Worm (Caenorhabditis elegans) whole organism, L4 larva: Measurements from ENCODE around the gene irld-34.

ENCODE experiments used
- F49E8.2 ChIP-seq: sonication (generic microtip); optimal IDR thresholded peaks from 2 replicates; lab custom pipeline; 2016; ENCODE audit warnings: missing compliant biosample characterization, mild to moderate bottlenecking, missing genetic modification characterization, borderline replicate concordance
- Y75B8A.6 ChIP-seq: fragments of 200-800 bp; sonication (Bioruptor generic); IDR thresholded peaks from 2 replicates; pipeline ENCODE4 v1.3.6; 2022; ENCODE audit warnings: missing genetic modification reagents, missing genetic modification characterization, missing compliant biosample characterization
- aly-2 ChIP-seq: sonication (generic microtip); optimal IDR thresholded peaks from 2 replicates; lab custom pipeline; 2018; ENCODE audit warnings: missing biosample characterization, missing genetic modification characterization
- ama-1 ChIP-seq: fragments of 150-350 bp; optimal IDR thresholded peaks from 2 replicates; lab custom pipeline; 2014; ENCODE audit warnings: inconsistent platforms, mixed read lengths
- ces-1 ChIP-seq: fragments of 150-350 bp; sonication (generic microtip); optimal IDR thresholded peaks from 4 replicates; lab custom pipeline; 2014; ENCODE audit warnings: missing biosample characterization, missing genetic modification reagents, missing genetic modification characterization
- dmd-8 ChIP-seq: fragments of 200-800 bp; sonication (Bioruptor generic); IDR thresholded peaks from 2 replicates; pipeline ENCODE4 v1.3.6; 2022; ENCODE audit warnings: missing genetic modification characterization, missing compliant biosample characterization
- hlh-11 ChIP-seq: fragments of 200-800 bp; sonication (Bioruptor generic); optimal IDR thresholded peaks from 2 replicates; lab custom pipeline; 2018; ENCODE audit warnings: mild to moderate bottlenecking, missing genetic modification characterization, missing compliant biosample characterization
- nhr-11 ChIP-seq: fragments of 150-350 bp; optimal IDR thresholded peaks from 2 replicates; lab custom pipeline; 2014; ENCODE audit warnings: missing biosample characterization, missing genetic modification characterization
- nhr-111 ChIP-seq: fragments of 200-800 bp; sonication (Bioruptor generic); optimal IDR thresholded peaks from 2 replicates; lab custom pipeline; 2018; ENCODE audit warnings: mild to moderate bottlenecking, missing genetic modification characterization, missing compliant biosample characterization
- php-3 ChIP-seq: fragments of 200-800 bp; sonication (Bioruptor generic); IDR thresholded peaks from 2 replicates; pipeline ENCODE4 v1.3.6; 2022; ENCODE audit warnings: missing genetic modification reagents, missing genetic modification characterization, missing compliant biosample characterization
- pqm-1 ChIP-seq: sonication (generic microtip); optimal IDR thresholded peaks from 2 replicates; lab custom pipeline; 2017; ENCODE audit warnings: missing biosample characterization, missing genetic modification characterization
- saeg-2 ChIP-seq: fragments of 200-800 bp; sonication (Bioruptor generic); IDR thresholded peaks from 2 replicates; pipeline ENCODE4 v1.3.6; 2022; ENCODE audit warnings: missing genetic modification reagents, missing genetic modification characterization, missing compliant biosample characterization
- snpc-4 ChIP-seq: fragments of 150-350 bp; optimal IDR thresholded peaks from 2 replicates; lab custom pipeline; 2014; ENCODE audit warnings: missing biosample characterization, missing genetic modification characterization
- ztf-7 ChIP-seq: fragments of 150-350 bp; optimal IDR thresholded peaks from 2 replicates; lab custom pipeline; 2014; ENCODE audit warnings: missing biosample characterization, missing genetic modification characterization

- TF ChIP-seq aly-2 (tag; lab: Kevin White, UChicago) (no peak), hlh-11 (tag; lab: Kevin White, UChicago) (no peak), F49E8.2 (tag; lab: Kevin White, UChicago) (no peak), nhr-11 (tag; lab: Kevin White, UChicago) (no peak), snpc-4 (tag; lab: Kevin White, UChicago) (no peak), saeg-2 (no peak), dmd-8 (GFP tag; lab: Robert Waterston, UW) (no peak), pqm-1 (tag; lab: Kevin White, UChicago) (no peak), nhr-111 (GFP tag; lab: Kevin White, UChicago) (no peak), Y75B8A.6 (no peak), ces-1 (GFP tag; lab: Kevin White, UChicago) (no peak), ama-1 (lab: Kevin White, UChicago) (no peak), php-3 (GFP tag; lab: Robert Waterston, UW) (no peak), ztf-7 (tag; lab: Kevin White, UChicago) (no peak)
Observed at ce11 chrIII:9130588-9130987, 24.3 kb upstream of the irld-34 start, which contains the start of gene ZK512.10.
